Fruit fly (Drosophila melanogaster) whole organism, prepupa: ENCODE measurements around the gene Pka-C1.

Experiments
- CG10631 ChIP-seq: fragments of 200-800 bp; sonication (Bioruptor generic); optimal IDR thresholded peaks from 2 replicates; lab custom pipeline; 2016; ENCODE audit warnings: missing biosample characterization, missing genetic modification characterization
- CG10669 ChIP-seq: fragments of 200-800 bp; sonication (Bioruptor generic); optimal IDR thresholded peaks from 3 replicates; lab custom pipeline; 2018; ENCODE audit warnings: missing biosample characterization, mild to moderate bottlenecking, missing genetic modification characterization, moderate library complexity
- CG31627 ChIP-seq: fragments of 200-800 bp; sonication (Bioruptor generic); optimal IDR thresholded peaks from 3 replicates; lab custom pipeline; 2016; ENCODE audit warnings: missing biosample characterization, missing genetic modification characterization
- CG3919 ChIP-seq: fragments of 200-800 bp; sonication (Bioruptor generic); optimal IDR thresholded peaks from 3 replicates; lab custom pipeline; 2016; ENCODE audit warnings: missing biosample characterization, missing genetic modification characterization
- CG4318 ChIP-seq: fragments of 200-800 bp; sonication (Bioruptor generic); optimal IDR thresholded peaks from 3 replicates; lab custom pipeline; 2017; ENCODE audit warnings: missing biosample characterization, mild to moderate bottlenecking, missing genetic modification characterization
- CG6163 ChIP-seq: fragments of 200-800 bp; sonication (Bioruptor generic); IDR thresholded peaks from 3 replicates; pipeline ENCODE4 v1.3.6; 2022; ENCODE audit warnings: missing biosample characterization, missing genetic modification characterization
- CG6276 ChIP-seq: fragments of 200-800 bp; sonication (Bioruptor generic); optimal IDR thresholded peaks from 2 replicates; lab custom pipeline; 2017; ENCODE audit warnings: missing biosample characterization, mild to moderate bottlenecking, missing genetic modification characterization
- CG6808 ChIP-seq: fragments of 200-800 bp; sonication (Bioruptor generic); optimal IDR thresholded peaks from 3 replicates; lab custom pipeline; 2017; ENCODE audit warnings: missing biosample characterization, missing genetic modification characterization, mild to moderate bottlenecking, moderate library complexity, missing genetic modification reagents
- CG6854 ChIP-seq: fragments of 200-800 bp; sonication (Bioruptor generic); optimal IDR thresholded peaks from 2 replicates; lab custom pipeline; 2017; ENCODE audit warnings: missing biosample characterization, mild to moderate bottlenecking, missing genetic modification characterization
- CG8119 ChIP-seq: fragments of 200-800 bp; sonication (Bioruptor generic); IDR thresholded peaks from 3 replicates; pipeline ENCODE4 v1.3.6; 2022; ENCODE audit warnings: missing biosample characterization, missing genetic modification characterization
- CG8319 ChIP-seq: fragments of 200-800 bp; sonication (Bioruptor generic); optimal IDR thresholded peaks from 3 replicates; lab custom pipeline; 2016; ENCODE audit warnings: missing biosample characterization, missing genetic modification characterization
- CG8632 ChIP-seq: fragments of 200-800 bp; sonication (Bioruptor generic); optimal IDR thresholded peaks from 3 replicates; lab custom pipeline; 2016; ENCODE audit warnings: missing biosample characterization, missing genetic modification characterization
- CG9139 ChIP-seq: fragments of 200-800 bp; sonication (Bioruptor generic); optimal IDR thresholded peaks from 3 replicates; lab custom pipeline; 2017; ENCODE audit warnings: missing biosample characterization, mild to moderate bottlenecking, missing genetic modification characterization
- Eip75B ChIP-seq: fragments of 200-800 bp; sonication (Bioruptor generic); optimal IDR thresholded peaks from 3 replicates; lab custom pipeline; 2016; ENCODE audit warnings: missing biosample characterization, missing genetic modification characterization
- Eip93F ChIP-seq: fragments of 200-800 bp; sonication (Bioruptor generic); optimal IDR thresholded peaks from 2 replicates; lab custom pipeline; 2016; ENCODE audit warnings: missing biosample characterization, mild to moderate bottlenecking, missing genetic modification characterization
- Gug ChIP-seq: fragments of 200-800 bp; sonication (Bioruptor generic); IDR thresholded peaks from 2 replicates; pipeline ENCODE4 v1.3.6; 2022; ENCODE audit warnings: missing biosample characterization, missing genetic modification characterization
- Hr38 ChIP-seq: sonication (Bioruptor generic); optimal IDR thresholded peaks from 2 replicates; lab custom pipeline; 2016; ENCODE audit warnings: missing biosample characterization, missing genetic modification characterization
- Hr39 ChIP-seq: fragments of 200-800 bp; sonication (Bioruptor generic); optimal IDR thresholded peaks from 2 replicates; lab custom pipeline; 2016; ENCODE audit warnings: missing biosample characterization, missing genetic modification characterization
- Hr4 ChIP-seq: fragments of 200-800 bp; sonication (Bioruptor generic); optimal IDR thresholded peaks from 3 replicates; lab custom pipeline; 2016; ENCODE audit warnings: missing biosample characterization, missing genetic modification characterization
- Lpt ChIP-seq: fragments of 200-800 bp; sonication (Bioruptor generic); optimal IDR thresholded peaks from 3 replicates; lab custom pipeline; 2016; ENCODE audit warnings: missing biosample characterization, missing genetic modification characterization
- Met ChIP-seq: fragments of 200-800 bp; sonication (Bioruptor generic); optimal IDR thresholded peaks from 3 replicates; lab custom pipeline; 2016; ENCODE audit warnings: missing biosample characterization, missing genetic modification characterization
- Sox14 ChIP-seq: fragments of 200-800 bp; sonication (Bioruptor generic); optimal IDR thresholded peaks from 3 replicates; lab custom pipeline; 2016; ENCODE audit warnings: missing biosample characterization, missing genetic modification characterization
- acj6 ChIP-seq: fragments of 200-800 bp; sonication (Bioruptor generic); optimal IDR thresholded peaks from 3 replicates; lab custom pipeline; 2016; ENCODE audit warnings: missing biosample characterization, missing genetic modification characterization
- cyc ChIP-seq: fragments of 200-800 bp; sonication (Bioruptor generic); optimal IDR thresholded peaks from 3 replicates; lab custom pipeline; 2016; ENCODE audit warnings: missing biosample characterization, missing genetic modification characterization
- dac ChIP-seq: fragments of 200-800 bp; sonication (Bioruptor generic); optimal IDR thresholded peaks from 2 replicates; lab custom pipeline; 2017; ENCODE audit warnings: missing biosample characterization, mild to moderate bottlenecking, missing genetic modification characterization
- dsx ChIP-seq: fragments of 200-800 bp; optimal IDR thresholded peaks from 3 replicates; lab custom pipeline; 2019; ENCODE audit warnings: missing biosample characterization, mild to moderate bottlenecking, missing genetic modification characterization, moderate library complexity; ENCODE audit not compliant: poor library complexity, severe bottlenecking
- eg ChIP-seq: fragments of 200-800 bp; sonication (Bioruptor generic); IDR thresholded peaks from 3 replicates; pipeline ENCODE4 v1.3.6; 2022; ENCODE audit warnings: missing biosample characterization, missing genetic modification characterization
- esn ChIP-seq: fragments of 200-800 bp; sonication (Bioruptor generic); optimal IDR thresholded peaks from 2 replicates; lab custom pipeline; 2016; ENCODE audit warnings: missing biosample characterization, mild to moderate bottlenecking, missing genetic modification characterization, moderate library complexity
- fd59A ChIP-seq: fragments of 200-800 bp; sonication (Bioruptor generic); optimal IDR thresholded peaks from 2 replicates; lab custom pipeline; 2017; ENCODE audit warnings: missing biosample characterization, mild to moderate bottlenecking, missing genetic modification characterization, missing genetic modification reagents
- fd85E ChIP-seq: fragments of 200-800 bp; sonication (Bioruptor generic); optimal IDR thresholded peaks from 3 replicates; lab custom pipeline; 2016; ENCODE audit warnings: missing biosample characterization, missing genetic modification characterization
- fkh ChIP-seq: fragments of 200-800 bp; sonication (Bioruptor generic); optimal IDR thresholded peaks from 3 replicates; lab custom pipeline; 2017; ENCODE audit warnings: missing biosample characterization, mild to moderate bottlenecking, missing genetic modification characterization, moderate library complexity
- lz ChIP-seq: fragments of 200-800 bp; sonication (Bioruptor generic); optimal IDR thresholded peaks from 3 replicates; lab custom pipeline; 2016; ENCODE audit warnings: missing biosample characterization, missing genetic modification characterization
- net ChIP-seq: fragments of 200-800 bp; sonication (Bioruptor generic); optimal IDR thresholded peaks from 3 replicates; lab custom pipeline; 2016; ENCODE audit warnings: missing biosample characterization, missing genetic modification characterization
- pdm3 ChIP-seq: fragments of 200-800 bp; sonication (Bioruptor generic); optimal IDR thresholded peaks from 3 replicates; lab custom pipeline; 2016; ENCODE audit warnings: missing biosample characterization, missing genetic modification characterization
- salr ChIP-seq, 2 experiments: fragments of 200-800 bp; sonication (Bioruptor generic); optimal IDR thresholded peaks; 3 replicates each; lab custom pipeline; 2016 to 2018; ENCODE audit warnings: missing biosample characterization in 2 of 2, missing genetic modification characterization in 2 of 2, mild to moderate bottlenecking in 1 of 2
- ss ChIP-seq, 2 experiments: fragments of 200-800 bp; sonication (Bioruptor generic); optimal IDR thresholded peaks; 2 replicates in 1 of 2; 3 replicates in 1 of 2; lab custom pipeline; 2017 to 2018; ENCODE audit warnings: mild to moderate bottlenecking in 2 of 2, missing biosample characterization in 2 of 2, missing genetic modification characterization in 2 of 2, moderate library complexity in 1 of 2
- topi ChIP-seq: fragments of 200-800 bp; sonication (Bioruptor generic); optimal IDR thresholded peaks from 3 replicates; lab custom pipeline; 2016; ENCODE audit warnings: missing biosample characterization, missing genetic modification characterization
- vri ChIP-seq: fragments of 200-800 bp; sonication (Bioruptor generic); optimal IDR thresholded peaks from 3 replicates; lab custom pipeline; 2016; ENCODE audit warnings: missing biosample characterization, mild to moderate bottlenecking, missing genetic modification characterization

Pka-C1 gene

dm6 chr2L:9705872-9706317 is 6.8 kb upstream of the Pka-C1 start, which contains the start of gene CG31710 (continued):
- no peak for TF ChIP-seq CG31627
- TF ChIP-seq pdm3 = no peak
- peak; percentile 75 for TF ChIP-seq dsx
- peak; percentile 15 for TF ChIP-seq topi (GFP tag; lab: Kevin White, UChicago)
- TF ChIP-seq cyc (GFP tag; lab: Kevin White, UChicago) = no peak
- TF ChIP-seq CG8319 = no peak
- peak; percentile 36 for TF ChIP-seq CG6854 (GFP tag; lab: Kevin White, UChicago)
- TF ChIP-seq Lpt = peak; percentile 33
- no peak for TF ChIP-seq Eip75B (GFP tag; lab: Kevin White, UChicago)
- no peak for TF ChIP-seq CG10669 (GFP tag; lab: Kevin White, UChicago)
- TF ChIP-seq acj6 = no peak
- TF ChIP-seq net (GFP tag; lab: Kevin White, UChicago) = peak; percentile 40
- TF ChIP-seq CG3919 (GFP tag; lab: Kevin White, UChicago) = peak; percentile 40
- no peak for TF ChIP-seq fd59A (GFP tag; lab: Kevin White, UChicago)
- TF ChIP-seq CG9139 (GFP tag; lab: Kevin White, UChicago) = peak; percentile 40
- no peak for TF ChIP-seq dac (GFP tag; lab: Kevin White, UChicago)
- TF ChIP-seq Met (GFP tag; lab: Kevin White, UChicago) = peak; percentile 9
- no peak for TF ChIP-seq CG10631 (GFP tag; lab: Kevin White, UChicago)
- TF ChIP-seq Sox14 (GFP tag; lab: Kevin White, UChicago) = peak; percentile 9
- no peak for TF ChIP-seq salr (GFP tag; optimal IDR thresholded peaks at IDR 0.05; lab: Kevin White, UChicago)
- peak; percentile 1 for TF ChIP-seq esn (GFP tag; lab: Kevin White, UChicago)
- peak; percentile 3 for TF ChIP-seq fd85E (GFP tag; lab: Kevin White, UChicago)
- TF ChIP-seq Hr39 (GFP tag; lab: Kevin White, UChicago) = no peak
- TF ChIP-seq vri (GFP tag; lab: Kevin White, UChicago) = peak; percentile 39
- no peak for TF ChIP-seq CG4318 (GFP tag; lab: Kevin White, UChicago)
- no peak for TF ChIP-seq Gug (GFP tag; lab: Robert Waterston, UW)
- TF ChIP-seq Hr4 (GFP tag; lab: Kevin White, UChicago) = no peak
- no peak for TF ChIP-seq Eip93F

dm6 chr2L:9705291-9705690 is 6.2 kb upstream of the Pka-C1 start:
- TF ChIP-seq fkh (GFP tag; lab: Kevin White, UChicago) (no peak), CG8632 (GFP tag; lab: Kevin White, UChicago) (no peak), CG6808 (GFP tag; lab: Kevin White, UChicago) (no peak), CG6163 (GFP tag; lab: Robert Waterston, UW) (no peak), CG8319 (no peak), Eip75B (GFP tag; lab: Kevin White, UChicago) (no peak), Gug (GFP tag; lab: Robert Waterston, UW) (no peak)
- TF ChIP-seq, all 60 proteins: peak for 0

- TF ChIP-seq lz (GFP tag; lab: Kevin White, UChicago) (no peak), ss (GFP tag; optimal IDR thresholded peaks at IDR 0.05; lab: Kevin White, UChicago) (peak in 1 of 2 experiments; percentile 76), CG8119 (GFP tag; lab: Robert Waterston, UW) (0 out of 3 replicates have a peak, but pooled peaks have one; percentile 14), pdm3 (no peak), CG6276 (GFP tag; lab: Kevin White, UChicago) (peak; percentile 1), dsx (peak; percentile 43), Hr38 (GFP tag; lab: Kevin White, UChicago) (no peak), CG6163 (GFP tag; lab: Robert Waterston, UW) (0 out of 3 replicates have a peak, but pooled peaks have one; percentile 36), eg (GFP tag; lab: Robert Waterston, UW) (peak; percentile 27; the same call in 1 of the 3 replicates)
- TF ChIP-seq, all 60 proteins: peak for 6
Measured at dm6 chr2L:9704343-9704742, 5.2 kb upstream of the Pka-C1 start.
